Fruit fly (Drosophila melanogaster) whole organism, embryonic: ENCODE results near the gene Lip2.

ENCODE experiments used
- Abd-B ChIP-seq: fragments of 200-800 bp; sonication (Bioruptor generic); optimal IDR thresholded peaks from 2 replicates; lab custom pipeline; 2018; ENCODE audit warnings: missing biosample characterization, mild to moderate bottlenecking, missing genetic modification characterization, moderate library complexity
- CG10274 ChIP-seq: fragments of 200-800 bp; sonication (Bioruptor generic); optimal IDR thresholded peaks from 3 replicates; lab custom pipeline; 2017; ENCODE audit warnings: missing biosample characterization, mild to moderate bottlenecking, missing genetic modification characterization
- CG10959 ChIP-seq: fragments of 200-800 bp; sonication (Bioruptor generic); IDR thresholded peaks from 2 replicates; pipeline ENCODE4 v1.3.6; 2022; ENCODE audit warnings: missing biosample characterization, missing genetic modification characterization
- CG12071 ChIP-seq: fragments of 200-800 bp; sonication (Bioruptor generic); optimal IDR thresholded peaks from 3 replicates; lab custom pipeline; 2018; ENCODE audit warnings: missing biosample characterization, mild to moderate bottlenecking, missing genetic modification characterization
- CG12391 ChIP-seq: fragments of 200-800 bp; sonication (Bioruptor generic); optimal IDR thresholded peaks from 3 replicates; lab custom pipeline; 2018; ENCODE audit warnings: missing biosample characterization, mild to moderate bottlenecking, missing genetic modification characterization, moderate library complexity
- CG12769 ChIP-seq: fragments of 200-800 bp; sonication (Bioruptor generic); optimal IDR thresholded peaks from 2 replicates; lab custom pipeline; 2019; ENCODE audit warnings: missing biosample characterization, mild to moderate bottlenecking, missing genetic modification characterization, moderate library complexity
- CG13624 ChIP-seq: fragments of 200-800 bp; sonication (Bioruptor generic); optimal IDR thresholded peaks from 2 replicates; lab custom pipeline; 2016; ENCODE audit warnings: missing biosample characterization, missing genetic modification characterization
- CG13775 ChIP-seq: fragments of 200-800 bp; sonication (Bioruptor generic); optimal IDR thresholded peaks from 3 replicates; lab custom pipeline; 2017; ENCODE audit warnings: missing biosample characterization, mild to moderate bottlenecking, missing genetic modification characterization
- CG1529 ChIP-seq: fragments of 200-800 bp; sonication (Bioruptor generic); optimal IDR thresholded peaks from 3 replicates; lab custom pipeline; 2018; ENCODE audit warnings: missing biosample characterization, missing genetic modification characterization
- CG16779 ChIP-seq: fragments of 200-800 bp; sonication (Bioruptor generic); IDR thresholded peaks from 2 replicates; pipeline ENCODE4 v1.3.6; 2022; ENCODE audit warnings: missing biosample characterization, missing genetic modification characterization
- CG17568 ChIP-seq: fragments of 200-800 bp; sonication (Bioruptor generic); optimal IDR thresholded peaks from 2 replicates; lab custom pipeline; 2018; ENCODE audit warnings: missing biosample characterization, mild to moderate bottlenecking, missing genetic modification characterization, moderate library complexity
- CG17829 ChIP-seq: fragments of 200-800 bp; optimal IDR thresholded peaks from 2 replicates; lab custom pipeline; 2019; ENCODE audit warnings: missing biosample characterization, mild to moderate bottlenecking, missing genetic modification characterization, moderate library complexity
- CG18599 ChIP-seq: fragments of 200-800 bp; sonication (Bioruptor generic); optimal IDR thresholded peaks from 3 replicates; lab custom pipeline; 2017; ENCODE audit warnings: missing biosample characterization, missing genetic modification characterization, mild to moderate bottlenecking, moderate library complexity, missing genetic modification reagents
- CG30431 ChIP-seq: fragments of 200-800 bp; sonication (Bioruptor generic); optimal IDR thresholded peaks from 2 replicates; lab custom pipeline; 2017; ENCODE audit warnings: missing biosample characterization, missing genetic modification characterization
- CG3281 ChIP-seq: fragments of 200-800 bp; sonication (Bioruptor generic); optimal IDR thresholded peaks from 3 replicates; lab custom pipeline; 2017; ENCODE audit warnings: missing biosample characterization, mild to moderate bottlenecking, missing genetic modification characterization
- CG3726 ChIP-seq: fragments of 200-800 bp; sonication (Bioruptor generic); IDR thresholded peaks from 3 replicates; pipeline ENCODE4, ENCODE4 v1.3.6; 2022; ENCODE audit warnings: missing biosample characterization, missing genetic modification characterization
- CG3847 ChIP-seq: fragments of 200-800 bp; sonication (Bioruptor generic); IDR thresholded peaks from 2 replicates; pipeline ENCODE4 v1.3.6; 2022; ENCODE audit warnings: missing biosample characterization, missing genetic modification characterization
- CG4617 ChIP-seq: fragments of 200-800 bp; sonication (Bioruptor generic); optimal IDR thresholded peaks from 3 replicates; lab custom pipeline; 2016; ENCODE audit warnings: missing biosample characterization, missing genetic modification characterization, borderline replicate concordance
- CG6765 ChIP-seq: fragments of 200-800 bp; sonication (Bioruptor generic); optimal IDR thresholded peaks from 3 replicates; lab custom pipeline; 2017; ENCODE audit warnings: missing biosample characterization, mild to moderate bottlenecking, missing genetic modification characterization
- CG7839 ChIP-seq: fragments of 200-800 bp; sonication (Bioruptor generic); optimal IDR thresholded peaks from 3 replicates; lab custom pipeline; 2018; ENCODE audit warnings: missing biosample characterization, mild to moderate bottlenecking, missing genetic modification characterization, moderate library complexity
- Dref ChIP-seq: fragments of 200-800 bp; sonication (Bioruptor generic); IDR thresholded peaks from 2 replicates; pipeline ENCODE4 v1.3.6; 2022; ENCODE audit warnings: missing biosample characterization, missing genetic modification characterization
- HLH54F ChIP-seq: fragments of 200-800 bp; sonication (Bioruptor generic); optimal IDR thresholded peaks from 3 replicates; lab custom pipeline; 2016; ENCODE audit warnings: missing biosample characterization, missing genetic modification characterization
- Hand ChIP-seq: fragments of 200-800 bp; sonication (Bioruptor generic); optimal IDR thresholded peaks from 2 replicates; lab custom pipeline; 2017; ENCODE audit warnings: mild to moderate bottlenecking, missing biosample characterization, missing genetic modification reagents, missing genetic modification characterization
- Hr3 ChIP-seq: fragments of 200-800 bp; sonication (Bioruptor generic); optimal IDR thresholded peaks from 3 replicates; lab custom pipeline; 2016; ENCODE audit warnings: missing biosample characterization, missing genetic modification characterization
- Hr39 ChIP-seq: fragments of >200 bp; optimal IDR thresholded peaks from 2 replicates; lab custom pipeline; 2017
- Hr51 ChIP-seq, 2 experiments: fragments of 200-800 bp; sonication (Bioruptor generic); optimal IDR thresholded peaks; 2 replicates in 1 of 2; 3 replicates in 1 of 2; lab custom pipeline; 2016 to 2018; ENCODE audit warnings: missing biosample characterization in 2 of 2, missing genetic modification characterization in 2 of 2, mild to moderate bottlenecking in 1 of 2, moderate library complexity in 1 of 2
- Med ChIP-seq: fragments of 200-800 bp; sonication (Bioruptor generic); peaks from one replicate; lab custom pipeline; 2016; ENCODE audit warnings: missing biosample characterization, missing genetic modification characterization, mild to moderate bottlenecking, inconsistent platforms, moderate library complexity
- Poxn ChIP-seq: fragments of 200-800 bp; sonication (Bioruptor generic); IDR thresholded peaks from 2 replicates; pipeline ENCODE4 v1.3.6; 2022; ENCODE audit warnings: missing biosample characterization, missing genetic modification characterization
- Rfx ChIP-seq: fragments of 200-800 bp; sonication (Bioruptor generic); IDR thresholded peaks from 2 replicates; pipeline ENCODE4 v1.3.6; 2022; ENCODE audit warnings: missing biosample characterization, missing genetic modification characterization
- abd-A ChIP-seq: fragments of 200-800 bp; sonication (Bioruptor generic); optimal IDR thresholded peaks from 3 replicates; lab custom pipeline; 2019; ENCODE audit warnings: missing biosample characterization, mild to moderate bottlenecking, missing genetic modification characterization, moderate library complexity
- bab2 ChIP-seq: fragments of 200-800 bp; sonication (Bioruptor generic); optimal IDR thresholded peaks from 2 replicates; lab custom pipeline; 2016; ENCODE audit warnings: missing biosample characterization, missing genetic modification characterization
- bsh ChIP-seq, 2 experiments: fragments of 200-800 bp; sonication (Bioruptor generic); optimal IDR thresholded peaks; 2 replicates each; lab custom pipeline; 2017 to 2018; ENCODE audit warnings: mild to moderate bottlenecking in 2 of 2, missing biosample characterization in 2 of 2, missing genetic modification characterization in 2 of 2, moderate library complexity in 1 of 2
- cas ChIP-seq: fragments of 200-800 bp; sonication (Bioruptor generic); IDR thresholded peaks from 2 replicates; pipeline ENCODE4 v1.3.6; 2022; ENCODE audit warnings: missing biosample characterization, missing genetic modification characterization
- caup ChIP-seq: fragments of 200-800 bp; sonication (Bioruptor generic); optimal IDR thresholded peaks from 3 replicates; lab custom pipeline; 2017; ENCODE audit warnings: missing biosample characterization, mild to moderate bottlenecking, missing genetic modification characterization, moderate library complexity; ENCODE audit not compliant: severe bottlenecking
- cwo ChIP-seq: fragments of 200-800 bp; sonication (Bioruptor generic); optimal IDR thresholded peaks from 3 replicates; lab custom pipeline; 2017; ENCODE audit warnings: missing biosample characterization, missing genetic modification characterization, mild to moderate bottlenecking, moderate library complexity, missing genetic modification reagents
- dati ChIP-seq: fragments of 200-800 bp; sonication (Bioruptor generic); IDR thresholded peaks from 2 replicates; pipeline ENCODE4 v1.3.6; 2022; ENCODE audit warnings: missing biosample characterization, missing genetic modification characterization
- disco-r ChIP-seq: fragments of 200-800 bp; sonication (Bioruptor generic); optimal IDR thresholded peaks from 2 replicates; lab custom pipeline; 2016; ENCODE audit warnings: missing biosample characterization, missing genetic modification characterization
- fd96Cb ChIP-seq: fragments of 200-800 bp; sonication (Bioruptor generic); optimal IDR thresholded peaks from 2 replicates; lab custom pipeline; 2018; ENCODE audit warnings: missing biosample characterization, mild to moderate bottlenecking, missing genetic modification characterization, moderate library complexity
- gem ChIP-seq: fragments of 200-800 bp; sonication (Bioruptor generic); optimal IDR thresholded peaks from 2 replicates; lab custom pipeline; 2019; ENCODE audit warnings: missing biosample characterization, mild to moderate bottlenecking, missing genetic modification characterization, moderate library complexity
- ind ChIP-seq: fragments of 200-800 bp; sonication (Bioruptor generic); optimal IDR thresholded peaks from 3 replicates; lab custom pipeline; 2016; ENCODE audit warnings: missing biosample characterization, missing genetic modification characterization
- jumu ChIP-seq: fragments of 200-800 bp; sonication (Bioruptor generic); optimal IDR thresholded peaks from 3 replicates; lab custom pipeline; 2016; ENCODE audit warnings: missing biosample characterization, missing genetic modification characterization
- luna ChIP-seq: fragments of 200-800 bp; sonication (Bioruptor generic); optimal IDR thresholded peaks from 2 replicates; lab custom pipeline; 2016; ENCODE audit warnings: missing biosample characterization, missing genetic modification characterization
- pan ChIP-seq, 4 experiments: fragments of >200 bp in 3 of 4; fragments of 200-800 bp in 1 of 4; sonication (Bioruptor generic) in 1 of 4; optimal IDR thresholded peaks in 3 of 4; IDR thresholded peaks in 1 of 4; 2 replicates each; pipeline versions ENCODE4 v1.3.6 to Lab custom; 2017 to 2022; ENCODE audit warnings: missing biosample characterization in 2 of 4, missing genetic modification characterization in 2 of 4, mixed read lengths in 1 of 4
- rib ChIP-seq: fragments of 200-800 bp; sonication (Bioruptor generic); IDR thresholded peaks from 2 replicates; pipeline ENCODE4 v1.3.6; 2022; ENCODE audit warnings: missing biosample characterization, missing genetic modification characterization
- salm ChIP-seq: fragments of 200-800 bp; sonication (Bioruptor generic); optimal IDR thresholded peaks from 2 replicates; lab custom pipeline; 2018; ENCODE audit warnings: missing biosample characterization, mild to moderate bottlenecking, missing genetic modification characterization
- sens-2 ChIP-seq: fragments of 200-800 bp; sonication (Bioruptor generic); IDR thresholded peaks from 2 replicates; pipeline ENCODE4 v1.3.6; 2022; ENCODE audit warnings: missing biosample characterization, missing genetic modification characterization
- slbo ChIP-seq: fragments of 200-800 bp; sonication (Bioruptor generic); IDR thresholded peaks from 2 replicates; pipeline ENCODE4 v1.3.6; 2022; ENCODE audit warnings: missing biosample characterization, missing genetic modification characterization
- slp2 ChIP-seq: fragments of 200-800 bp; sonication (Bioruptor generic); optimal IDR thresholded peaks from 2 replicates; lab custom pipeline; 2016; ENCODE audit warnings: missing biosample characterization, missing genetic modification characterization
- so ChIP-seq: fragments of 200-800 bp; sonication (Bioruptor generic); IDR thresholded peaks from 3 replicates; pipeline ENCODE4 v1.3.6; 2022; ENCODE audit warnings: missing biosample characterization, missing genetic modification characterization
- ssp ChIP-seq: fragments of 200-800 bp; sonication (Bioruptor generic); IDR thresholded peaks from 2 replicates; pipeline ENCODE4 v1.3.6; 2022; ENCODE audit warnings: missing biosample characterization, missing genetic modification characterization
- stc ChIP-seq: fragments of 200-800 bp; sonication (Bioruptor generic); IDR thresholded peaks from 2 replicates; pipeline ENCODE4 v1.3.6; 2022; ENCODE audit warnings: missing biosample characterization, missing genetic modification characterization

Lip2 gene

DNA sequence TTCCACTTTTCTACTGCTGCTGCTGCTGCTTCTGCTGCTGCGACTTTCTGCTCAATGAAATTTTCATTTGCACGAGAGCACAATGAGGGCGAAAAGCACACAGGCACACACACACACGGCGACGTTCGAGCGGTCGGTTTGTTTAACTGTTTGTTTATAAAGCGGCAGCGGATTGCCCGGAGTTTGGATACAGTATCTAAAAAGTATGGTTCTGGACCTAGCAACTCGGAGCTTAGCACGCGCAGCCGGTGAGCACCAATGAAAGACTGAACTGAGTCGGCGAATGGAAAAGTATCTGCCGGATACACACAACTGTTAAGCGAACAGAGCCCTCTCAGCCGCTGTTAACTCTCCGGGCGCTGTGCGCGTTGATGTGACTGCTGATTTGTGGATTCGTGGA, 46.8 kb upstream of the Lip2 start, which contains the start of gene CG17124 (continued):
- TF ChIP-seq CG18599 (GFP tag; lab: Kevin White, UChicago): peak; percentile 51
- TF ChIP-seq CG4617: no peak
- no peak for TF ChIP-seq CG3726 (GFP tag; lab: Robert Waterston, UW)
- TF ChIP-seq stc (GFP tag; lab: Robert Waterston, UW): peak; percentile 39; the same call in 1 of the 2 replicates
- peak; percentile 87 for TF ChIP-seq abd-A
- TF ChIP-seq rib: peak; percentile 55; the same call in 1 of the 2 replicates
- TF ChIP-seq Hr39: no peak
- no peak for TF ChIP-seq Abd-B (GFP tag; lab: Kevin White, UChicago)
- no peak for TF ChIP-seq Dref (GFP tag; lab: Robert Waterston, UW)
- no peak for TF ChIP-seq CG10959 (GFP tag; lab: Robert Waterston, UW)
- TF ChIP-seq CG17568 (GFP tag; lab: Kevin White, UChicago): peak; percentile 13
- no peak for TF ChIP-seq CG16779 (GFP tag; lab: Robert Waterston, UW)
- no peak for TF ChIP-seq CG12391 (tag; lab: Kevin White, UChicago)
- no peak for TF ChIP-seq slp2 (GFP tag; lab: Kevin White, UChicago)
- no peak for TF ChIP-seq sens-2 (GFP tag; lab: Robert Waterston, UW)
- TF ChIP-seq CG30431 (GFP tag; lab: Kevin White, UChicago): no peak
- TF ChIP-seq Hr3 (GFP tag; lab: Kevin White, UChicago): no peak
- peak; percentile 7 for TF ChIP-seq CG1529 (GFP tag; lab: Kevin White, UChicago)
- no peak for TF ChIP-seq HLH54F
- no peak for TF ChIP-seq jumu (GFP tag; lab: Kevin White, UChicago)
- TF ChIP-seq CG13775: no peak
- TF ChIP-seq ind (GFP tag; lab: Kevin White, UChicago): no peak
- peak in 1 of 2 experiments; percentile 18 for TF ChIP-seq Hr51 (GFP tag; optimal IDR thresholded peaks at IDR 0.05; lab: Kevin White, UChicago)
- no peak for TF ChIP-seq disco-r (GFP tag; lab: Kevin White, UChicago)
- no peak for TF ChIP-seq CG10274 (GFP tag; lab: Kevin White, UChicago)
- 0 out of 2 replicates have a peak, but pooled peaks have one; percentile 6 for TF ChIP-seq cas (GFP tag; lab: Robert Waterston, UW)

- TF ChIP-seq pan (optimal IDR thresholded peaks at IDR 0.05; lab: Kevin White, UChicago) (no peak), pan (GFP tag; optimal IDR thresholded peaks at IDR 0.05 in 1 of 2, IDR thresholded peaks at IDR 0.05 in 1 of 2) (peak in 1 of 2 experiments; percentile 27), bsh (GFP tag; optimal IDR thresholded peaks at IDR 0.05; lab: Kevin White, UChicago) (peak in 1 of 2 experiments; percentile 46), luna (no peak), cwo (no peak), bab2 (peak; percentile 32), CG6765 (GFP tag; lab: Kevin White, UChicago) (no peak), CG17829 (no peak), CG3847 (GFP tag; lab: Robert Waterston, UW) (0 out of 2 replicates have a peak, but pooled peaks have one; percentile 13), CG3281 (peak; percentile 25), slbo (peak; percentile 25; the same call in 1 of the 2 replicates), CG12071 (GFP tag; lab: Kevin White, UChicago) (peak; percentile 6), caup (GFP tag; lab: Kevin White, UChicago) (peak; percentile 7), Rfx (GFP tag; lab: Robert Waterston, UW) (peak; percentile 27; the same call in 1 of the 2 replicates), fd96Cb (tag; lab: Kevin White, UChicago) (no peak), CG12769 (tag; lab: Kevin White, UChicago) (peak; percentile 42), Med (peak; percentile 84), so (GFP tag; lab: Robert Waterston, UW) (0 out of 3 replicates have a peak, but pooled peaks have one; percentile 11), CG7839 (tag; lab: Kevin White, UChicago) (peak; percentile 7), Hand (GFP tag; lab: Kevin White, UChicago) (no peak), ssp (GFP tag; lab: Robert Waterston, UW) (no peak), CG13624 (GFP tag; lab: Kevin White, UChicago) (no peak), dati (GFP tag; lab: Robert Waterston, UW) (no peak), salm (tag; lab: Kevin White, UChicago) (no peak), Poxn (GFP tag; lab: Robert Waterston, UW) (no peak), gem (tag; lab: Kevin White, UChicago) (peak; percentile 38)
Observed at dm6 chr2L:10754599-10754998, 45.3 kb upstream of the Lip2 start.
